Worm (Caenorhabditis elegans): ENCODE measurements around the gene com-1.

DNA sequence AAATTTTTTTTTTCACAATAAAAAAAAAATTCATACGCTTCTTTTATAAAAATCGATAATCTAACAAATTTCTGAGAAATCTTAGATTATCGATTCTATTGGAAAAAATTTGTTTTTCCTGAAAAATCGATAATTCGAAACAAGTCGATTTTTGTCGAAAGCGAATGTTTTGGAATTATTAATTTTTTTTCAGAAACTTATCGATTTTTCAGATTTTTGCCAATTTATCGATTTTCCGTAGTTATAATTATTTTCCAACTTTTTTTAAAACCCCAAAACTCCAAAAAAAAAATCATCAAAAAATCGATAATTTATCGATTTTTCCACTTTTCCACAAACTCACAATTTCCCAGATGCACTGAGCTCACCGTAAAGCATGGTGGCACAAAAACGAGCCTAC is 34.8 kb upstream of the com-1 start:
- TF ChIP-seq R02D3.7 (tag; optimal IDR thresholded peaks at IDR 0.05): no peak
- TF ChIP-seq unc-39 (tag; optimal IDR thresholded peaks at IDR 0.05): no peak
- no peak for TF ChIP-seq nhr-77 (tag; optimal IDR thresholded peaks at IDR 0.05)
- no peak for TF ChIP-seq ama-1 (optimal IDR thresholded peaks at IDR 0.05)
- no peak for TF ChIP-seq lin-13 (GFP tag; optimal IDR thresholded peaks at IDR 0.05)
- no peak for TF ChIP-seq C34F6.9 (tag; optimal IDR thresholded peaks at IDR 0.05)
- TF ChIP-seq lsy-2 (tag; optimal IDR thresholded peaks at IDR 0.05): no peak
- no peak for TF ChIP-seq dmd-4 (tag; optimal IDR thresholded peaks at IDR 0.05)
- no peak for TF ChIP-seq nhr-237 (tag; optimal IDR thresholded peaks at IDR 0.05)
